Worm (Caenorhabditis elegans): ENCODE measurements around the gene nspg-8.

DNA sequence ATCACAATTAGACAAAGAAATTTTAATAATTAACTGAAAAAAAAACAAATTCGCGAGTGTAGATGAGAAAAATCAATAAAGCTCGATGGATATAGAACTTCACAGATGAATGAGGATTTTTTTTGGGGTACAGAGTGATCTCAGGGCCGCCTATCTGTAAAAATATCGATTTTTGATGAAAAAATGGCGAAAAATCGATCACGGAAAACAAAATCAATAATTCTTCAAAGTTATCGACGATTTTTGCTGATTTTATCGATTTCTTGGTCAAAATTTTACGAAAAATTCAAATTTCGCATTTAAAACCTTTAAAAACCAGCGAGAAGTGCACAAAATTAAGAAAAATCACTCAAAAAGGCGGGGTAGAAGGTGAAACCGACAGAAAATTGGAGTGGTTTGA is 34.2 kb downstream of the nspg-8 start:
- no peak for TF ChIP-seq snpc-4 (tag; optimal IDR thresholded peaks at IDR 0.05)
- no peak for TF ChIP-seq nhr-12 (tag; optimal IDR thresholded peaks at IDR 0.05)
- TF ChIP-seq hlh-1 (tag; optimal IDR thresholded peaks at IDR 0.05): no peak
- TF ChIP-seq unc-62 (GFP tag; optimal IDR thresholded peaks at IDR 0.05): no peak
- TF ChIP-seq zip-8 (tag; optimal IDR thresholded peaks at IDR 0.05): no peak
- no peak for TF ChIP-seq nhr-28 (tag; optimal IDR thresholded peaks at IDR 0.05)
- no peak for TF ChIP-seq mls-2 (tag; optimal IDR thresholded peaks at IDR 0.05)
